Worm (Caenorhabditis elegans): Measurements from ENCODE around the gene F11A5.5.

DNA sequence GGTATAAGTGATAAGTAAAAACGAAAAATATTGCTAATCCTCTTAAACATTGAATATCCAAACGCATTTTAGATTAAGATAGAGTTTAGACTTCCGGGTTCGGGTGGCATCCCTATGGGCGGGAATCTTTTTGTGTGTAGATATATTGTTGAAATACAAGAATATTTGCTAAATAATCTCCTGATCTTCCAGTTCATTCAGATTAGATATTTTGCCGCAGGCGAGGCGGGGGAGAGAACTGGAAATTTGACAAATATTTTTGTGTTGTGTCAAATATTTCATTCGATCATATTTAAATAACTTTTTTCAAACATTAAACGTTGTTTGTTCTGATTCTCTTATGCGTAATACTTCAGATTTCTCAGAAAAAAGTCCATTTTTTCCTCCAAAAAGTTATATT is 11.7 kb downstream of the F11A5.5 start, which contains the start of gene oac-15:
- TF ChIP-seq Y116A8C.19 (tag; optimal IDR thresholded peaks at IDR 0.05; ENCODE audit: borderline replicate concordance): no peak
- TF ChIP-seq sox-4 (tag; optimal IDR thresholded peaks at IDR 0.05): no peak
- TF ChIP-seq ces-1 (GFP tag; optimal IDR thresholded peaks at IDR 0.05): no peak
- TF ChIP-seq blmp-1 (tag; optimal IDR thresholded peaks at IDR 0.05): no peak
- TF ChIP-seq fos-1 (tag; optimal IDR thresholded peaks at IDR 0.05): no peak
- no peak for TF ChIP-seq skn-1 (tag; optimal IDR thresholded peaks at IDR 0.05)
- TF ChIP-seq unc-86 (tag; optimal IDR thresholded peaks at IDR 0.05): no peak
- TF ChIP-seq zag-1 (tag; optimal IDR thresholded peaks at IDR 0.05): no peak
- no peak for TF ChIP-seq unc-130 (tag; optimal IDR thresholded peaks at IDR 0.05)
- no peak for TF ChIP-seq ama-1 (optimal IDR thresholded peaks at IDR 0.05)
- TF ChIP-seq pag-3 (tag; optimal IDR thresholded peaks at IDR 0.05; ENCODE audit: borderline replicate concordance, insufficient read depth): no peak
- no peak for TF ChIP-seq ztf-11 (tag; optimal IDR thresholded peaks at IDR 0.05)
- no peak for TF ChIP-seq ztf-4 (tag; optimal IDR thresholded peaks at IDR 0.05)

Data from whole organism, L1 larva.